Worm (Caenorhabditis elegans): ENCODE data around the gene T05G5.4.

T05G5.4 gene

DNA sequence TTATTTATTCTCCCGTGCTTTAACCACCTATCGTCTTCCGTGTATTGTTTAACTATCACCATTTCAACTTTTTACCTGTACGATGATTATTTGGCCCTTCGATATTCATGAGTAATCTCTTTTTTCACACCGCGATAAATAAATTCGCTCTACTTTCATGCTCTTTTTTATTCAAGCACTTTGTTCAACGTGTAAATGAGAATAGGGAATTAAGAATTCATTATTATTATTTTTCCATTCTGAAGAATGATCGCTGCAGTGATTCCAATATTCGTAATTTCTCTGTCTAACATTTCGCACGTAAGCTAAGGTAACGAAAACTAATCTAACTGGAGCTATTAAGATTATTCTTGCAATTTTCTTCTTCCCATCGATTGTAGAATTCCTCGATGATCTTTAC lies at the start of gene T05G5.4:
TSS of gene T05G5.4 (plus strand) at position 241 of the 400 bp plus-strand sequence.
- TF ChIP-seq eyg-1 (tag; optimal IDR thresholded peaks at IDR 0.05) (no peak), elt-4 (tag; optimal IDR thresholded peaks at IDR 0.05) (no peak), pqm-1 (tag; optimal IDR thresholded peaks at IDR 0.05) (no peak), K02D7.2 (tag; optimal IDR thresholded peaks at IDR 0.05) (no peak), fax-1 (tag; optimal IDR thresholded peaks at IDR 0.05) (no peak), lin-11 (tag; optimal IDR thresholded peaks at IDR 0.05) (no peak), ceh-18 (tag; optimal IDR thresholded peaks at IDR 0.05) (no peak)

DNA sequence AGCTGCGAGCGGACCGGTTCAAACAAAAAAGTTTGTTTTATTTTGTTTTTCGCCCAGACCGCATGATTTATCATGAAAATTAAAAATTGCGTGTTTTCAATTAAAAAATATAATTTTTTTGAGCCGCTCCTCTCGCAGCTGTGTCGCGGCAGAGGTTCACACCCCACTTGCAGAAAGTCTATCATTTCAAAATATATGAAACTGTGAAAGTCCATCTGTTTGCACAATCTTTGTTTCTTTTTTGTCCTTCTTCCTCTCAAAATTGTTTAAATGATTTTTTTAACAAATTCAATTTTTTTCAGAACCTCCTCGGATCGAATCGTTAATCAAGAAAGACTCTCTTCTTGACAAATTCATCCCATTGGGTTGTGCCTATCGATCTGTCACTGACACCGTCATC lies 49.2 kb upstream of the T05G5.4 start, which contains the start of gene tlk-1:
TSS of gene tlk-1 (plus strand) at position 301 of the 400 bp plus-strand sequence.
- TF ChIP-seq ceh-34 (tag; optimal IDR thresholded peaks at IDR 0.05) (no peak), odd-2 (tag; optimal IDR thresholded peaks at IDR 0.05) (no peak), lin-11 (tag; optimal IDR thresholded peaks at IDR 0.05) (no peak), hlh-6 (tag; optimal IDR thresholded peaks at IDR 0.05) (no peak), hlh-8 (tag; optimal IDR thresholded peaks at IDR 0.05) (no peak), unc-3 (GFP tag; conservative IDR thresholded peaks at IDR 0.05) (no peak), unc-3 (tag; optimal IDR thresholded peaks at IDR 0.05) (no peak), ceh-48 (tag; optimal IDR thresholded peaks at IDR 0.05) (no peak), hlh-15 (tag; optimal IDR thresholded peaks at IDR 0.05) (no peak), T23F11.4 (GFP tag; optimal IDR thresholded peaks at IDR 0.05) (no peak), npax-4 (tag; optimal IDR thresholded peaks at IDR 0.05) (no peak), gmeb-2 (tag; optimal IDR thresholded peaks at IDR 0.05) (no peak), ama-1 (optimal IDR thresholded peaks at IDR 0.05) (no peak), nhr-232 (tag; optimal IDR thresholded peaks at IDR 0.05) (no peak), pat-9 (tag; optimal IDR thresholded peaks at IDR 0.05) (no peak), tbx-7 (tag; optimal IDR thresholded peaks at IDR 0.05) (no peak), tbx-2 (tag; optimal IDR thresholded peaks at IDR 0.05) (no peak), mec-3 (tag; optimal IDR thresholded peaks at IDR 0.05; ENCODE audit: borderline replicate concordance) (no peak), ceh-9 (tag; optimal IDR thresholded peaks at IDR 0.05) (no peak), fkh-10 (GFP tag; optimal IDR thresholded peaks at IDR 0.05) (no peak)

DNA sequence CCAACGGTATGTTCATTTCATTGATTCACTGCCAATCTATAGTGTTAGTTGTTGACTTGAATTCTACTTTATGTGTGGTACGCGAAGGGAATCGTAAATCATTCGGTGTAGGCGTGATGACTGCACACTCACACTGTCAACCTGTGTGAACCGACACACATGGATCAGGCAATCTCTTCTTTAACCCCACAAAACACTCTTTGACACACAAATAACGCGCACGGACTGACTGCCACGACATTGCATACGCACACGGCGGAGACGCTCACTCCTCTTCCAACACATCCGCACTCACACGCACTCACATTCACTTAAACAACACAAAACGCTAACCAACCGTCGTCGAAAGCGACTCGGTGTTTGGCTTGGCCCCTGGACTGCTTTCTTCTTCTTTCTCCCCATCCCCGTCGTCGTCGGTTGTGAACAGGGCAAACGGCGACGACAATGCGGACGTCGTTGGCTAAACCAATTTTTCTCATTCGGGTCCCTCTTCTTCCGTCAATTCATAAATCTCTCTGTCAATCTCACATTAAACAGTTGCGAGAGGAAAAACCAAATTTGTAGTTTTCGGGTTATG lies 48.5 kb upstream of the T05G5.4 start:
- no peak for TF ChIP-seq pag-3 (tag; optimal IDR thresholded peaks at IDR 0.05; ENCODE audit: borderline replicate concordance)
- TF ChIP-seq hlh-15 (tag; optimal IDR thresholded peaks at IDR 0.05), result no peak
- TF ChIP-seq hlh-6 (tag; optimal IDR thresholded peaks at IDR 0.05), result peak; percentile 50
- no peak for TF ChIP-seq dve-1 (tag; optimal IDR thresholded peaks at IDR 0.05)
- peak; percentile 2 for TF ChIP-seq ceh-31 (tag; optimal IDR thresholded peaks at IDR 0.05)
- TF ChIP-seq hlh-8 (tag; optimal IDR thresholded peaks at IDR 0.05), result no peak
- TF ChIP-seq madf-2 (tag; optimal IDR thresholded peaks at IDR 0.05), result no peak
- TF ChIP-seq ztf-16 (tag; optimal IDR thresholded peaks at IDR 0.05), result no peak
- TF ChIP-seq C38D4.7 (GFP tag; optimal IDR thresholded peaks at IDR 0.05), result no peak
- no peak for TF ChIP-seq tbx-7 (tag; optimal IDR thresholded peaks at IDR 0.05)
- no peak for TF ChIP-seq K09A11.1 (tag; optimal IDR thresholded peaks at IDR 0.05; ENCODE audit: insufficient read depth)
- TF ChIP-seq ahr-1 (tag; optimal IDR thresholded peaks at IDR 0.05), result no peak
- TF ChIP-seq nhr-232 (tag; optimal IDR thresholded peaks at IDR 0.05), result no peak
- no peak for TF ChIP-seq pha-4 (tag; optimal IDR thresholded peaks at IDR 0.05)
- peak; percentile 80 for TF ChIP-seq unc-55 (GFP tag; optimal IDR thresholded peaks at IDR 0.05)
- no peak for TF ChIP-seq ceh-6 (GFP tag; optimal IDR thresholded peaks at IDR 0.05)
- no peak for TF ChIP-seq elt-2 (tag; optimal IDR thresholded peaks at IDR 0.05)
- no peak for TF ChIP-seq ceh-48 (tag; optimal IDR thresholded peaks at IDR 0.05)
- no peak for TF ChIP-seq ceh-34 (tag; optimal IDR thresholded peaks at IDR 0.05)
- no peak for TF ChIP-seq nfya-1 (tag; optimal IDR thresholded peaks at IDR 0.05)
- peak; percentile 40 for TF ChIP-seq unc-42 (tag; optimal IDR thresholded peaks at IDR 0.05)
- TF ChIP-seq ttx-3 (tag; optimal IDR thresholded peaks at IDR 0.05), result no peak
- TF ChIP-seq rnt-1 (tag; optimal IDR thresholded peaks at IDR 0.05), result no peak
- TF ChIP-seq sdc-2 (tag; optimal IDR thresholded peaks at IDR 0.05), result peak; percentile 29
- no peak for TF ChIP-seq elt-4 (tag; optimal IDR thresholded peaks at IDR 0.05)
- TF ChIP-seq fkh-10 (GFP tag; optimal IDR thresholded peaks at IDR 0.05), result no peak
